Fruit fly (Drosophila melanogaster) whole organism, embryonic: ENCODE results near the gene Tsc1.

Experiments
- B-H1 ChIP-seq: fragments of 200-800 bp; sonication (Bioruptor generic); IDR thresholded peaks from 3 replicates; pipeline ENCODE4 v1.3.6; 2022; ENCODE audit warnings: missing biosample characterization, missing genetic modification characterization
- CG10431 ChIP-seq: fragments of 200-800 bp; sonication (Bioruptor generic); optimal IDR thresholded peaks from 3 replicates; lab custom pipeline; 2018; ENCODE audit warnings: missing biosample characterization, mild to moderate bottlenecking, missing genetic modification characterization
- CG11696 ChIP-seq: fragments of 200-800 bp; sonication (Bioruptor generic); IDR thresholded peaks from 2 replicates; pipeline ENCODE4 v1.3.6; 2022; ENCODE audit warnings: missing biosample characterization, missing genetic modification characterization
- CG1233 ChIP-seq: fragments of 200-800 bp; sonication (Bioruptor generic); optimal IDR thresholded peaks from 4 replicates; lab custom pipeline; 2018; ENCODE audit warnings: missing biosample characterization, mild to moderate bottlenecking, missing genetic modification characterization
- CG12391 ChIP-seq: fragments of 200-800 bp; sonication (Bioruptor generic); optimal IDR thresholded peaks from 3 replicates; lab custom pipeline; 2018; ENCODE audit warnings: missing biosample characterization, mild to moderate bottlenecking, missing genetic modification characterization, moderate library complexity
- CG12942 ChIP-seq: fragments of 200-800 bp; sonication (Bioruptor generic); optimal IDR thresholded peaks from 3 replicates; lab custom pipeline; 2016; ENCODE audit warnings: missing biosample characterization, missing genetic modification characterization
- CG13624 ChIP-seq: fragments of 200-800 bp; sonication (Bioruptor generic); optimal IDR thresholded peaks from 2 replicates; lab custom pipeline; 2016; ENCODE audit warnings: missing biosample characterization, missing genetic modification characterization
- CG14441 ChIP-seq: fragments of 200-800 bp; sonication (Bioruptor generic); IDR thresholded peaks from 2 replicates; pipeline ENCODE4 v1.3.6; 2022; ENCODE audit warnings: missing biosample characterization, missing genetic modification characterization
- CG17912 ChIP-seq: fragments of 200-800 bp; sonication (Bioruptor generic); optimal IDR thresholded peaks from 2 replicates; lab custom pipeline; 2018; ENCODE audit warnings: missing biosample characterization, mild to moderate bottlenecking, missing genetic modification characterization
- CG18599 ChIP-seq: fragments of 200-800 bp; sonication (Bioruptor generic); optimal IDR thresholded peaks from 3 replicates; lab custom pipeline; 2017; ENCODE audit warnings: missing biosample characterization, missing genetic modification characterization, mild to moderate bottlenecking, moderate library complexity, missing genetic modification reagents
- CG2129 ChIP-seq: fragments of 200-800 bp; sonication (Bioruptor generic); IDR thresholded peaks from 2 replicates; pipeline ENCODE4 v1.3.6; 2022; ENCODE audit warnings: missing biosample characterization, missing genetic modification characterization; ENCODE audit not compliant: partially characterized antibody
- CG31441 ChIP-seq: fragments of 200-800 bp; sonication (Bioruptor generic); IDR thresholded peaks from 2 replicates; pipeline ENCODE4 v1.3.6; 2022; ENCODE audit warnings: missing biosample characterization, missing genetic modification characterization
- CG33213 ChIP-seq: fragments of 200-800 bp; sonication (Bioruptor generic); optimal IDR thresholded peaks from 3 replicates; lab custom pipeline; 2016; ENCODE audit warnings: missing biosample characterization, missing genetic modification characterization
- CG34224 ChIP-seq: fragments of 200-800 bp; sonication (Bioruptor generic); IDR thresholded peaks from 3 replicates; pipeline ENCODE4 v1.3.6; 2022; ENCODE audit warnings: missing biosample characterization, missing genetic modification characterization; ENCODE audit not compliant: partially characterized antibody
- CG4424 ChIP-seq: fragments of 200-800 bp; sonication (Bioruptor generic); optimal IDR thresholded peaks from 3 replicates; lab custom pipeline; 2016; ENCODE audit warnings: missing biosample characterization, missing genetic modification characterization
- CG5180 ChIP-seq: fragments of 200-800 bp; sonication (Bioruptor generic); optimal IDR thresholded peaks from 3 replicates; lab custom pipeline; 2017; ENCODE audit warnings: missing biosample characterization, missing genetic modification characterization, mild to moderate bottlenecking, moderate library complexity, missing genetic modification reagents
- CG7271 ChIP-seq: fragments of 200-800 bp; sonication (Bioruptor generic); optimal IDR thresholded peaks from 2 replicates; lab custom pipeline; 2018; ENCODE audit warnings: missing biosample characterization, mild to moderate bottlenecking, missing genetic modification characterization, moderate library complexity
- CG8281 ChIP-seq: fragments of 200-800 bp; sonication (Bioruptor generic); optimal IDR thresholded peaks from 2 replicates; lab custom pipeline; 2018; ENCODE audit warnings: missing biosample characterization, mild to moderate bottlenecking, missing genetic modification characterization, moderate library complexity
- CG8290 ChIP-seq, 3 experiments: fragments of 200-800 bp; sonication (Bioruptor generic); optimal IDR thresholded peaks; 2 replicates each; lab custom pipeline; 2016 to 2019; ENCODE audit warnings: missing biosample characterization in 3 of 3, missing genetic modification characterization in 3 of 3, mild to moderate bottlenecking in 2 of 3, moderate library complexity in 1 of 3
- CG9876 ChIP-seq: fragments of 200-800 bp; sonication (Bioruptor generic); optimal IDR thresholded peaks from 2 replicates; lab custom pipeline; 2016; ENCODE audit warnings: missing biosample characterization, missing genetic modification characterization
- Camta ChIP-seq: fragments of 200-800 bp; sonication (Bioruptor generic); optimal IDR thresholded peaks from 2 replicates; lab custom pipeline; 2016; ENCODE audit warnings: missing biosample characterization, missing genetic modification characterization
- Dll ChIP-seq: fragments of 200-800 bp; sonication (Bioruptor generic); IDR thresholded peaks from 4 replicates; pipeline ENCODE4 v1.3.6; 2022; ENCODE audit warnings: missing biosample characterization, missing genetic modification characterization; ENCODE audit not compliant: partially characterized antibody
- Dp ChIP-seq: fragments of 200-800 bp; sonication (Bioruptor generic); optimal IDR thresholded peaks from 2 replicates; lab custom pipeline; 2018; ENCODE audit warnings: missing biosample characterization, mild to moderate bottlenecking, missing genetic modification characterization, moderate library complexity
- Eip74EF ChIP-seq, 2 experiments: fragments of 200-800 bp in 1 of 2; fragments of >200 bp in 1 of 2; sonication (Bioruptor generic) in 1 of 2; optimal IDR thresholded peaks; 2 replicates each; lab custom pipeline; 2017 to 2019; ENCODE audit warnings: missing biosample characterization in 2 of 2, missing genetic modification characterization in 2 of 2, mild to moderate bottlenecking in 1 of 2, moderate library complexity in 1 of 2
- Gug ChIP-seq: fragments of 200-800 bp; sonication (Bioruptor generic); IDR thresholded peaks from 4 replicates; pipeline ENCODE4 v1.3.6; 2022; ENCODE audit warnings: missing biosample characterization, missing genetic modification characterization
- HLH3B ChIP-seq: fragments of 200-800 bp; sonication (Bioruptor generic); IDR thresholded peaks from 2 replicates; pipeline ENCODE4 v1.3.6; 2022; ENCODE audit warnings: missing biosample characterization, missing genetic modification characterization
- HLH4C ChIP-seq: fragments of 200-800 bp; sonication (Bioruptor generic); IDR thresholded peaks from 3 replicates; pipeline ENCODE4 v1.3.6; 2022; ENCODE audit warnings: missing biosample characterization, missing genetic modification characterization; ENCODE audit not compliant: partially characterized antibody
- HmgZ ChIP-seq: fragments of 200-800 bp; sonication (Bioruptor generic); optimal IDR thresholded peaks from 2 replicates; lab custom pipeline; 2018; ENCODE audit warnings: missing biosample characterization, mild to moderate bottlenecking, missing genetic modification characterization
- PHDP ChIP-seq: fragments of 200-800 bp; sonication (Bioruptor generic); optimal IDR thresholded peaks from 3 replicates; lab custom pipeline; 2018; ENCODE audit warnings: missing biosample characterization, mild to moderate bottlenecking, missing genetic modification characterization, moderate library complexity
- Side ChIP-seq: fragments of 200-800 bp; sonication (Bioruptor generic); optimal IDR thresholded peaks from 2 replicates; lab custom pipeline; 2016; ENCODE audit warnings: missing biosample characterization, missing genetic modification characterization
- Xrp1 ChIP-seq: fragments of 200-800 bp; sonication (Bioruptor generic); IDR thresholded peaks from 2 replicates; pipeline ENCODE4 v1.3.6; 2022; ENCODE audit warnings: missing biosample characterization, missing genetic modification characterization
- ab ChIP-seq: fragments of 200-800 bp; sonication (Bioruptor generic); optimal IDR thresholded peaks from 2 replicates; lab custom pipeline; 2016; ENCODE audit warnings: missing biosample characterization, missing genetic modification characterization
- al ChIP-seq: fragments of 200-800 bp; sonication (Bioruptor generic); IDR thresholded peaks from 2 replicates; pipeline ENCODE4 v1.3.6; 2022; ENCODE audit warnings: missing biosample characterization, missing genetic modification characterization
- crp ChIP-seq, 2 experiments: fragments of 200-800 bp; sonication (Bioruptor generic); optimal IDR thresholded peaks; 2 replicates in 1 of 2; 3 replicates in 1 of 2; lab custom pipeline; 2017; ENCODE audit warnings: missing biosample characterization in 2 of 2, missing genetic modification characterization in 2 of 2, mild to moderate bottlenecking in 1 of 2, moderate library complexity in 1 of 2
- esg ChIP-seq: fragments of 200-800 bp; sonication (Bioruptor generic); conservative IDR thresholded peaks from 2 replicates; pipeline ENCODE4 v1.3.6; 2022; ENCODE audit warnings: missing biosample characterization, missing genetic modification characterization
- gro ChIP-seq: fragments of 200-800 bp; sonication (Bioruptor generic); optimal IDR thresholded peaks from 2 replicates; lab custom pipeline; 2016; ENCODE audit warnings: missing biosample characterization, missing genetic modification characterization
- ham ChIP-seq: fragments of 200-800 bp; sonication (Bioruptor generic); IDR thresholded peaks from 2 replicates; pipeline ENCODE4 v1.3.6; 2022; ENCODE audit warnings: missing biosample characterization, missing genetic modification characterization
- lab ChIP-seq: fragments of 200-800 bp; sonication (Bioruptor generic); optimal IDR thresholded peaks from 3 replicates; lab custom pipeline; 2017; ENCODE audit warnings: missing biosample characterization, missing genetic modification characterization, mild to moderate bottlenecking, moderate library complexity, missing genetic modification reagents
- nerfin-2 ChIP-seq: fragments of 200-800 bp; sonication (Bioruptor generic); IDR thresholded peaks from 2 replicates; pipeline ENCODE4 v1.3.6; 2022; ENCODE audit warnings: missing biosample characterization, missing genetic modification characterization; ENCODE audit not compliant: partially characterized antibody
- rib ChIP-seq: fragments of 200-800 bp; sonication (Bioruptor generic); IDR thresholded peaks from 2 replicates; pipeline ENCODE4 v1.3.6; 2022; ENCODE audit warnings: missing biosample characterization, missing genetic modification characterization
- sc ChIP-seq, 3 experiments: fragments of >200 bp in 2 of 3; fragments of 200-800 bp in 1 of 3; sonication (Bioruptor generic) in 1 of 3; optimal IDR thresholded peaks; 2 replicates in 2 of 3; 3 replicates in 1 of 3; lab custom pipeline; 2017; ENCODE audit warnings: mild to moderate bottlenecking in 1 of 3, missing biosample characterization in 1 of 3, missing genetic modification characterization in 1 of 3, missing genetic modification reagents in 1 of 3
- shn ChIP-seq: fragments of 200-800 bp; sonication (Bioruptor generic); optimal IDR thresholded peaks from 3 replicates; lab custom pipeline; 2016; ENCODE audit warnings: missing biosample characterization, missing genetic modification characterization
- sim ChIP-seq: fragments of 200-800 bp; sonication (Bioruptor generic); IDR thresholded peaks from 2 replicates; pipeline ENCODE4 v1.3.6; 2022; ENCODE audit warnings: missing biosample characterization, missing genetic modification characterization
- sima ChIP-seq: fragments of 200-800 bp; sonication (Bioruptor generic); optimal IDR thresholded peaks from 2 replicates; lab custom pipeline; 2016; ENCODE audit warnings: missing biosample characterization, missing genetic modification characterization
- so ChIP-seq: fragments of 200-800 bp; sonication (Bioruptor generic); IDR thresholded peaks from 3 replicates; pipeline ENCODE4 v1.3.6; 2022; ENCODE audit warnings: missing biosample characterization, missing genetic modification characterization
- zen2 ChIP-seq: fragments of 200-800 bp; sonication (Bioruptor generic); IDR thresholded peaks from 3 replicates; pipeline ENCODE4 v1.3.6; 2022; ENCODE audit warnings: missing biosample characterization, missing genetic modification characterization; ENCODE audit not compliant: partially characterized antibody

Tsc1 gene

DNA sequence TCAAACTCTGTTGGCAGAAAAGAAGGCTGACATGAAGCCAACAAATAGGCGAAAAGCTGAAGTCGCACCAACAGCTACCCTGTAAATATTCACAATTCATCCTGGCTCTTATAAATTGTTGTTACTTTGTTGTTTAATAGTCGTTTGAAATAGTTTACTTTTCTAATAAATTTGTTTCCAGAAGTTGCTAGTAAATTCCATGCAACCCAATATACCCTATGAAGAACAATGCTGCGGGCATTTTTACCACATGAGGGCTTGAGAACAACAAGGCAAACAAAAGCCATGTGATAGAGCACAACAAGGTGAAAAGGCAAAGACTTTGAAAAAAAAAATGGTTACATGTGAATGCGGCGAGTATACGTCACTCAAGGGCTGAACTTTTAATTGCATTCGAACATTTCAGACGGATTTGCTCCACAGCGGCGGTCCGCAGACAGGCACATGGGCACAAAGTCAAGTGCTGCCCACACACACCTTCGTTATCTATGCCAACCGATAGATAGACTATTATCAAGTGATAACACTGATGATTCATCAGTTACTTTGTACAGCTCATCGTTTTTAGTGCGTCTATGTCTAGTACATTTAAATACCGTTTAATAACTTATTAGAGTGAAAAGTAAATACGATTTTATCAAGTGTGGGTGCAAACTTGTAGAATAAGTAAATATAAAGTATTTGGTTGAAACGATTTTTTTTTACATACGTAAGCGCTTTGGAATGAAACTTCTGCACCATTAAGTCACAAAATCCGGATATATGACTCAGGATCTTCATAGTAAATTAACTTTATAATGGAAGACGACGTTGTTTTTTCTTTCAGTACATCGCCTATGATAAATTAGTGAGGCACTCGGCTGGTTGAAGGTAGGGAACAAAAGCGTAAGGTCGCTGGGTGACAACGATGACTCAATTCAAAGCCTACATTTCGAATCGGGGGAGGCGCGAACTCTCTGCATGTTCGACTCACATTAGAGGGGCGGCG, 30.8 kb upstream of the Tsc1 start (continued):
- no peak for TF ChIP-seq sc (optimal IDR thresholded peaks at IDR 0.05; lab: Kevin White, UChicago)
- TF ChIP-seq sc (GFP tag; optimal IDR thresholded peaks at IDR 0.05; lab: Kevin White, UChicago): peak; percentile 60
- no peak for TF ChIP-seq nerfin-2 (GFP tag; lab: Robert Waterston, UW)
- no peak for TF ChIP-seq zen2 (GFP tag; lab: Robert Waterston, UW)
- peak; percentile 69 for TF ChIP-seq Side
- TF ChIP-seq CG17912: no peak
- peak; percentile 69; the same call in 2 of the 4 replicates for TF ChIP-seq Gug (GFP tag; lab: Robert Waterston, UW)
- no peak for TF ChIP-seq CG7271 (tag; lab: Kevin White, UChicago)
- peak; percentile 44; the same call in 1 of the 2 replicates for TF ChIP-seq ham
- TF ChIP-seq sima (GFP tag; lab: Kevin White, UChicago): peak; percentile 23
- peak; percentile 51 for TF ChIP-seq CG31441 (GFP tag; lab: Robert Waterston, UW)
- TF ChIP-seq crp (GFP tag; optimal IDR thresholded peaks at IDR 0.05; lab: Kevin White, UChicago): no peak
- TF ChIP-seq CG34224 (GFP tag; lab: Robert Waterston, UW): no peak
- TF ChIP-seq CG11696 (GFP tag; lab: Robert Waterston, UW): peak; percentile 68
- peak; percentile 76 for TF ChIP-seq shn (GFP tag; lab: Kevin White, UChicago)
- TF ChIP-seq Xrp1 (GFP tag; lab: Robert Waterston, UW): peak; percentile 87
- TF ChIP-seq CG12391 (tag; lab: Kevin White, UChicago): peak; percentile 75
- TF ChIP-seq Dp (GFP tag; lab: Kevin White, UChicago): no peak
- TF ChIP-seq esg (GFP tag; lab: Robert Waterston, UW): peak; percentile 77
- peak; percentile 70 for TF ChIP-seq gro (GFP tag; lab: Kevin White, UChicago)
- TF ChIP-seq CG12942 (GFP tag; lab: Kevin White, UChicago): peak; percentile 72
- no peak for TF ChIP-seq Dll (GFP tag; lab: Robert Waterston, UW)
- TF ChIP-seq CG5180 (GFP tag; lab: Kevin White, UChicago): no peak
- peak; percentile 23 for TF ChIP-seq CG8281 (tag; lab: Kevin White, UChicago)
- no peak for TF ChIP-seq CG8290 (GFP tag; optimal IDR thresholded peaks at IDR 0.05; lab: Kevin White, UChicago)
- TF ChIP-seq CG8290 (tag; optimal IDR thresholded peaks at IDR 0.05; lab: Kevin White, UChicago): peak in 1 of 2 experiments; percentile 81
- TF ChIP-seq CG9876 (GFP tag; lab: Kevin White, UChicago): peak; percentile 72
- peak in 1 of 2 experiments; percentile 45 for TF ChIP-seq Eip74EF (GFP tag; optimal IDR thresholded peaks at IDR 0.05; lab: Kevin White, UChicago)
- TF ChIP-seq Camta (GFP tag; lab: Kevin White, UChicago): peak; percentile 84
- no peak for TF ChIP-seq HLH4C (GFP tag; lab: Robert Waterston, UW)
- TF ChIP-seq sim (GFP tag; lab: Robert Waterston, UW): 0 out of 2 replicates have a peak, but pooled peaks have one; percentile 54
- no peak for TF ChIP-seq CG2129
- peak; percentile 1 for TF ChIP-seq ab (GFP tag; lab: Kevin White, UChicago)
- peak; percentile 86 for TF ChIP-seq lab (GFP tag; lab: Kevin White, UChicago)
- peak; percentile 47; the same call in 1 of the 2 replicates for TF ChIP-seq rib (GFP tag; lab: Robert Waterston, UW)
- TF ChIP-seq CG14441 (GFP tag; lab: Robert Waterston, UW): peak; percentile 85
- TF ChIP-seq CG10431 (GFP tag; lab: Kevin White, UChicago): no peak
- peak; percentile 72 for TF ChIP-seq CG4424 (GFP tag; lab: Kevin White, UChicago)
- TF ChIP-seq so: peak; percentile 78
- peak; percentile 81 for TF ChIP-seq CG33213 (GFP tag; lab: Kevin White, UChicago)
- peak; percentile 85 for TF ChIP-seq B-H1 (GFP tag; lab: Robert Waterston, UW)
- peak; percentile 89 for TF ChIP-seq HLH3B (GFP tag; lab: Robert Waterston, UW)
- peak; percentile 69 for TF ChIP-seq HmgZ
- peak; percentile 84 for TF ChIP-seq CG13624 (GFP tag; lab: Kevin White, UChicago)
- peak; percentile 80 for TF ChIP-seq CG18599
- TF ChIP-seq al: peak; percentile 80
- peak; percentile 79 for TF ChIP-seq PHDP (tag; lab: Kevin White, UChicago)
- TF ChIP-seq CG1233 (GFP tag; lab: Kevin White, UChicago): peak; percentile 65
